Worm (Caenorhabditis elegans) whole organism, L3 larva: ENCODE data around the gene cyn-2.

Experiments
- ceh-28 ChIP-seq: fragments of 150-350 bp; optimal IDR thresholded peaks from 2 replicates; lab custom pipeline; 2014; ENCODE audit warnings: missing biosample characterization, missing genetic modification reagents, missing genetic modification characterization
- lin-39 ChIP-seq: fragments of 150-350 bp; optimal IDR thresholded peaks from 2 replicates; lab custom pipeline; 2018; ENCODE audit warnings: missing biosample characterization, missing genetic modification reagents, missing genetic modification characterization
- nhr-11 ChIP-seq: fragments of 150-350 bp; optimal IDR thresholded peaks from 2 replicates; lab custom pipeline; 2014; ENCODE audit warnings: missing biosample characterization, missing genetic modification characterization
- nhr-76 ChIP-seq: fragments of 150-350 bp; sonication (generic microtip); optimal IDR thresholded peaks from 5 replicates; lab custom pipeline; 2014; ENCODE audit warnings: missing biosample characterization, missing genetic modification characterization
- unc-39 ChIP-seq: sonication (generic microtip); optimal IDR thresholded peaks from 4 replicates; lab custom pipeline; 2017; ENCODE audit warnings: missing biosample characterization, missing genetic modification characterization

- TF ChIP-seq lin-39 (tag; lab: Kevin White, UChicago) (no peak), unc-39 (tag; lab: Kevin White, UChicago) (no peak), ceh-28 (tag; lab: Kevin White, UChicago) (no peak), nhr-11 (tag; lab: Kevin White, UChicago) (no peak), nhr-76 (no peak)
Measured at ce11 chrIII:13678761-13679495, 13.5 kb upstream of the cyn-2 start, which contains the start of gene sid-2.
